Fruit fly (Drosophila melanogaster) whole organism, prepupa: Measurements from ENCODE around the gene MKP-4.

Experiments used
- Blimp-1 ChIP-seq: fragments of 200-800 bp; sonication (Bioruptor generic); optimal IDR thresholded peaks from 3 replicates; lab custom pipeline; 2017; ENCODE audit warnings: missing biosample characterization, missing genetic modification characterization, mild to moderate bottlenecking, moderate library complexity, missing genetic modification reagents
- CG15336 ChIP-seq: fragments of 200-800 bp; sonication (Bioruptor generic); IDR thresholded peaks from 2 replicates; pipeline ENCODE4 v1.3.6; 2022; ENCODE audit warnings: missing biosample characterization, missing genetic modification characterization
- CG31627 ChIP-seq: fragments of 200-800 bp; sonication (Bioruptor generic); optimal IDR thresholded peaks from 3 replicates; lab custom pipeline; 2016; ENCODE audit warnings: missing biosample characterization, missing genetic modification characterization
- CG4318 ChIP-seq: fragments of 200-800 bp; sonication (Bioruptor generic); optimal IDR thresholded peaks from 3 replicates; lab custom pipeline; 2017; ENCODE audit warnings: missing biosample characterization, mild to moderate bottlenecking, missing genetic modification characterization
- CG9139 ChIP-seq: fragments of 200-800 bp; sonication (Bioruptor generic); optimal IDR thresholded peaks from 3 replicates; lab custom pipeline; 2017; ENCODE audit warnings: missing biosample characterization, mild to moderate bottlenecking, missing genetic modification characterization
- Hr38 ChIP-seq: sonication (Bioruptor generic); optimal IDR thresholded peaks from 2 replicates; lab custom pipeline; 2016; ENCODE audit warnings: missing biosample characterization, missing genetic modification characterization
- Hr4 ChIP-seq: fragments of 200-800 bp; sonication (Bioruptor generic); optimal IDR thresholded peaks from 3 replicates; lab custom pipeline; 2016; ENCODE audit warnings: missing biosample characterization, missing genetic modification characterization
- Lpt ChIP-seq: fragments of 200-800 bp; sonication (Bioruptor generic); optimal IDR thresholded peaks from 3 replicates; lab custom pipeline; 2016; ENCODE audit warnings: missing biosample characterization, missing genetic modification characterization
- Smox ChIP-seq: fragments of 200-800 bp; sonication (Bioruptor generic); optimal IDR thresholded peaks from 3 replicates; lab custom pipeline; 2016; ENCODE audit warnings: missing biosample characterization, missing genetic modification characterization
- acj6 ChIP-seq: fragments of 200-800 bp; sonication (Bioruptor generic); optimal IDR thresholded peaks from 3 replicates; lab custom pipeline; 2016; ENCODE audit warnings: missing biosample characterization, missing genetic modification characterization
- dac ChIP-seq: fragments of 200-800 bp; sonication (Bioruptor generic); optimal IDR thresholded peaks from 2 replicates; lab custom pipeline; 2017; ENCODE audit warnings: missing biosample characterization, mild to moderate bottlenecking, missing genetic modification characterization
- dsx ChIP-seq: fragments of 200-800 bp; optimal IDR thresholded peaks from 3 replicates; lab custom pipeline; 2019; ENCODE audit warnings: missing biosample characterization, mild to moderate bottlenecking, missing genetic modification characterization, moderate library complexity; ENCODE audit not compliant: poor library complexity, severe bottlenecking
- ss ChIP-seq, 2 experiments: fragments of 200-800 bp; sonication (Bioruptor generic); optimal IDR thresholded peaks; 2 replicates in 1 of 2; 3 replicates in 1 of 2; lab custom pipeline; 2017 to 2018; ENCODE audit warnings: mild to moderate bottlenecking in 2 of 2, missing biosample characterization in 2 of 2, missing genetic modification characterization in 2 of 2, moderate library complexity in 1 of 2

- TF ChIP-seq CG31627 (GFP tag; lab: Kevin White, UChicago) (no peak), ss (GFP tag; optimal IDR thresholded peaks at IDR 0.05; lab: Kevin White, UChicago) (no peak), dac (GFP tag; lab: Kevin White, UChicago) (no peak), Hr38 (GFP tag; lab: Kevin White, UChicago) (no peak), CG15336 (GFP tag; lab: Robert Waterston, UW) (no peak), CG4318 (GFP tag; lab: Kevin White, UChicago) (no peak), Hr4 (GFP tag; lab: Kevin White, UChicago) (no peak), Blimp-1 (GFP tag; lab: Kevin White, UChicago) (no peak), acj6 (no peak), CG9139 (no peak), dsx (GFP tag; lab: Kevin White, UChicago) (no peak), Lpt (GFP tag; lab: Kevin White, UChicago) (no peak), Smox (GFP tag; lab: Kevin White, UChicago) (no peak)
Measured at dm6 chrX:19577940-19578632, 44.8 kb upstream of the MKP-4 start.
